Fruit fly (Drosophila melanogaster) whole organism, wandering third instar larva: Measurements from ENCODE around the gene CG14300.

Source experiments
- CG32264 ChIP-seq: fragments of 200-800 bp; sonication (Bioruptor generic); optimal IDR thresholded peaks from 2 replicates; lab custom pipeline; 2016; ENCODE audit warnings: missing biosample characterization, missing genetic modification characterization
- CrebA ChIP-seq: fragments of 200-800 bp; sonication (Bioruptor generic); optimal IDR thresholded peaks from 2 replicates; lab custom pipeline; 2016; ENCODE audit warnings: missing biosample characterization, mild to moderate bottlenecking, missing genetic modification characterization, borderline replicate concordance
- Dif ChIP-seq: fragments of 200-275, 200-300 bp; sonication (Bioruptor generic); optimal IDR thresholded peaks from 2 replicates; lab custom pipeline; 2018; ENCODE audit warnings: missing biosample characterization, missing genetic modification characterization; ENCODE audit not compliant: partially characterized antibody
- GATAd ChIP-seq: sonication (Bioruptor generic); optimal IDR thresholded peaks from 2 replicates; lab custom pipeline; 2016; ENCODE audit warnings: missing biosample characterization, missing genetic modification characterization
- HLH106 ChIP-seq: fragments of 200-800 bp; optimal IDR thresholded peaks from 3 replicates; lab custom pipeline; 2019; ENCODE audit warnings: missing biosample characterization, mild to moderate bottlenecking, missing genetic modification characterization, moderate library complexity
- Hnf4 ChIP-seq: fragments of 200-800 bp; sonication (Bioruptor generic); optimal IDR thresholded peaks from 2 replicates; lab custom pipeline; 2016; ENCODE audit warnings: missing biosample characterization, mild to moderate bottlenecking, missing genetic modification characterization
- Hr78 ChIP-seq: fragments of >200 bp; optimal IDR thresholded peaks from 2 replicates; lab custom pipeline; 2017; ENCODE audit warnings: missing biosample characterization, missing genetic modification characterization
- Hr83 ChIP-seq: fragments of 200-300 bp; sonication (Bioruptor generic); optimal IDR thresholded peaks from 2 replicates; lab custom pipeline; 2016; ENCODE audit warnings: missing biosample characterization, mild to moderate bottlenecking, missing genetic modification characterization, moderate library complexity; ENCODE audit not compliant: poor library complexity, severe bottlenecking
- Mio ChIP-seq: sonication (Bioruptor generic); optimal IDR thresholded peaks from 2 replicates; lab custom pipeline; 2016; ENCODE audit warnings: missing biosample characterization, missing genetic modification characterization
- Myc ChIP-seq: fragments of >200 bp; optimal IDR thresholded peaks from 2 replicates; lab custom pipeline; 2017
- N ChIP-seq: fragments of >200 bp; optimal IDR thresholded peaks from 2 replicates; lab custom pipeline; 2018; ENCODE audit warnings: missing biosample characterization, missing external identifiers, missing genetic modification characterization
- OdsH ChIP-seq: fragments of 200-800 bp; sonication (Bioruptor generic); optimal IDR thresholded peaks from 2 replicates; lab custom pipeline; 2016; ENCODE audit warnings: missing biosample characterization, mild to moderate bottlenecking, missing genetic modification characterization
- Rel ChIP-seq, 2 experiments: fragments of 200-800 bp; sonication (Bioruptor generic) in 1 of 2; optimal IDR thresholded peaks; 2 replicates in 1 of 2; 3 replicates in 1 of 2; lab custom pipeline; 2016 to 2019; ENCODE audit warnings: mild to moderate bottlenecking in 2 of 2, missing biosample characterization in 2 of 2, missing genetic modification characterization in 2 of 2, moderate library complexity in 1 of 2
- Sp1 ChIP-seq: fragments of 200-800 bp; sonication (Bioruptor generic); optimal IDR thresholded peaks from 3 replicates; lab custom pipeline; 2019; ENCODE audit warnings: missing biosample characterization, mild to moderate bottlenecking, missing genetic modification characterization, moderate library complexity
- br ChIP-seq: fragments of 200-800 bp; sonication (Bioruptor generic); optimal IDR thresholded peaks from 2 replicates; lab custom pipeline; 2016; ENCODE audit warnings: missing biosample characterization, missing genetic modification characterization
- dl ChIP-seq, 2 experiments: fragments of 175-275, 200-275 bp in 1 of 2; fragments of 200-275 bp in 1 of 2; sonication (Bioruptor generic); optimal IDR thresholded peaks; lab custom pipeline; 2018; ENCODE audit warnings: mild to moderate bottlenecking in 2 of 2, missing biosample characterization in 2 of 2, missing genetic modification characterization in 2 of 2, moderate library complexity in 2 of 2; ENCODE audit not compliant: partially characterized antibody in 2 of 2, insufficient read depth in 1 of 2
- dmrt93B ChIP-seq: fragments of 200-800 bp; sonication (Bioruptor generic); optimal IDR thresholded peaks from 2 replicates; lab custom pipeline; 2018; ENCODE audit warnings: missing biosample characterization, mild to moderate bottlenecking, missing genetic modification characterization
- dsf ChIP-seq: sonication (Bioruptor generic); optimal IDR thresholded peaks from 2 replicates; lab custom pipeline; 2016; ENCODE audit warnings: missing biosample characterization, missing genetic modification characterization, borderline replicate concordance
- ey ChIP-seq: fragments of 200-800 bp; sonication (Bioruptor generic); optimal IDR thresholded peaks from 2 replicates; lab custom pipeline; 2016; ENCODE audit warnings: missing biosample characterization, missing genetic modification characterization
- foxo ChIP-seq, 2 experiments: fragments of 200-800 bp; sonication (Bioruptor generic); optimal IDR thresholded peaks; 2 replicates in 1 of 2; 3 replicates in 1 of 2; lab custom pipeline; 2016 to 2017; ENCODE audit warnings: missing biosample characterization in 2 of 2, missing genetic modification characterization in 2 of 2
- fru ChIP-seq: fragments of 200-800 bp; sonication (Bioruptor generic); optimal IDR thresholded peaks from 3 replicates; lab custom pipeline; 2016; ENCODE audit warnings: missing biosample characterization, mild to moderate bottlenecking, missing genetic modification characterization
- jim ChIP-seq: fragments of 175-275, 200-325 bp; sonication (Bioruptor generic); optimal IDR thresholded peaks from 2 replicates; lab custom pipeline; 2016; ENCODE audit warnings: missing biosample characterization, mild to moderate bottlenecking, missing genetic modification characterization
- lola ChIP-seq: fragments of >200 bp; optimal IDR thresholded peaks from 2 replicates; lab custom pipeline; 2017; ENCODE audit warnings: missing biosample characterization, missing genetic modification characterization
- pan ChIP-seq: fragments of >200 bp; optimal IDR thresholded peaks from 2 replicates; lab custom pipeline; 2017
- rgr ChIP-seq: fragments of 200-800 bp; sonication (Bioruptor generic); optimal IDR thresholded peaks from 3 replicates; lab custom pipeline; 2016; ENCODE audit warnings: missing biosample characterization, mild to moderate bottlenecking, missing genetic modification characterization
- sage ChIP-seq: fragments of 200-800 bp; sonication (Bioruptor generic); optimal IDR thresholded peaks from 2 replicates; lab custom pipeline; 2016; ENCODE audit warnings: missing biosample characterization, mild to moderate bottlenecking, missing genetic modification characterization
- tai ChIP-seq: sonication (Bioruptor generic); optimal IDR thresholded peaks from 2 replicates; lab custom pipeline; 2016; ENCODE audit warnings: missing biosample characterization, missing genetic modification characterization
- woc ChIP-seq: sonication (Bioruptor generic); optimal IDR thresholded peaks from 2 replicates; lab custom pipeline; 2016; ENCODE audit warnings: missing biosample characterization, mild to moderate bottlenecking, missing genetic modification characterization

Gene CG14300

DNA sequence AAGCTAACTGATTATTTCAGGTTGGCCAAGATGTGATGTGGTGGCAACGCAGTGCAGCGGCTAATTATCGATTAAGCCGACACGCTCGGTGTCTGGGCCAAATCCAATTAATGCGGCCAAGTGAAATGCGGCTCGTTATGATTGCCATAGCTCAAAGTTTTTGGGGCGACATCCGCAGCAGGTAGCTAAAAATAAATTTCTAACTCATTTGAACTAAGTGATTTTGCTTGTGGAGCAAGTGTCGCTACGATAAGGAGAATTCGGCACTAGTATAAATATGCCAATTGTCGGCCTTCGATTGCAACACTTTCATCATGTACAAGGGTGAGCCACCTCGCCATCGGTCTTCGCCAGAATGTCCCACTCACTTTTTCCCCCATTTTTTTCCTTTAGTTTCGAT, 1.4 kb upstream of the CG14300 start, which contains the start of gene CG34282:
CG34282 (plus strand) TSS at position 301 of the 400 bp plus-strand sequence.
- TF ChIP-seq sage (GFP tag; lab: Kevin White, UChicago), result no peak
- TF ChIP-seq Dif (GFP tag; lab: Kevin White, UChicago), result no peak
- TF ChIP-seq Sp1, result no peak
- no peak for TF ChIP-seq Hr83 (GFP tag; lab: Kevin White, UChicago)
- TF ChIP-seq rgr (GFP tag; lab: Kevin White, UChicago), result no peak
- no peak for TF ChIP-seq fru (GFP tag; lab: Kevin White, UChicago)
- TF ChIP-seq dl (GFP tag; optimal IDR thresholded peaks at IDR 0.05; lab: Kevin White, UChicago; ENCODE audit: insufficient read depth in 1 of 2, partially characterized antibody in 2 of 2), result no peak
- TF ChIP-seq GATAd, result no peak
- no peak for TF ChIP-seq Mio (GFP tag; lab: Kevin White, UChicago)
- TF ChIP-seq Hnf4 (GFP tag; lab: Kevin White, UChicago), result no peak
- TF ChIP-seq pan (lab: Kevin White, UChicago), result no peak

DNA sequence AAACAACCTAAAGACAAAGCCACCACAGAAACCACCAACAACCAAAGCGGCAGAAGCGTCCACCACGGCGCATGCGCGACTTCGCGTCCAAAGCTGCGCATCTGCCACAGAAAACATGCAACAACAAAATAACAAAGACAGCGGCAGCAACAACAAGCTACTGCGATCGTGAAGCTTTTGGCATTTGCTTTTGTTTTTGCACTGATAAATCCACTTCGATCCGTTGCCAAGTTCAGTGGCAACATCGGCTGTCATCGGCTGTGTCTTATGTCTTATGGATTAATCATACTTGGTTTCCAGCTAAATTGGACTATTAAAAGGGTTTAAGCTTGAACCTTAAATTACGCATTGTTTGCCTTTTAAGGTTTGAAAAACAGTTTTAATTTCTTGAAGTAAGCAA, 892 bp downstream of the CG14300 start, which contains the start of gene Muc91C:
Muc91C (minus strand) TSS at position 101 of the 400 bp plus-strand sequence.
- TF ChIP-seq OdsH (GFP tag; lab: Kevin White, UChicago) (no peak), br (no peak), lola (GFP tag; lab: Kevin White, UChicago) (no peak), CG32264 (GFP tag; lab: Kevin White, UChicago) (no peak), Sp1 (no peak), HLH106 (tag; lab: Kevin White, UChicago) (no peak), dmrt93B (no peak), Hr78 (GFP tag; lab: Kevin White, UChicago) (no peak), woc (GFP tag; lab: Kevin White, UChicago) (no peak), Mio (GFP tag; lab: Kevin White, UChicago) (no peak), Rel (GFP tag; optimal IDR thresholded peaks at IDR 0.05; lab: Kevin White, UChicago) (no peak), Rel (tag; optimal IDR thresholded peaks at IDR 0.05; lab: Kevin White, UChicago) (no peak), ey (no peak), GATAd (no peak), pan (lab: Kevin White, UChicago) (no peak), tai (no peak), N (GFP tag; lab: Kevin White, UChicago) (no peak), Dif (GFP tag; lab: Kevin White, UChicago) (no peak), CrebA (GFP tag; lab: Kevin White, UChicago) (no peak), Myc (lab: Kevin White, UChicago) (no peak)
- TF ChIP-seq, all 38 proteins: peak for 0

DNA sequence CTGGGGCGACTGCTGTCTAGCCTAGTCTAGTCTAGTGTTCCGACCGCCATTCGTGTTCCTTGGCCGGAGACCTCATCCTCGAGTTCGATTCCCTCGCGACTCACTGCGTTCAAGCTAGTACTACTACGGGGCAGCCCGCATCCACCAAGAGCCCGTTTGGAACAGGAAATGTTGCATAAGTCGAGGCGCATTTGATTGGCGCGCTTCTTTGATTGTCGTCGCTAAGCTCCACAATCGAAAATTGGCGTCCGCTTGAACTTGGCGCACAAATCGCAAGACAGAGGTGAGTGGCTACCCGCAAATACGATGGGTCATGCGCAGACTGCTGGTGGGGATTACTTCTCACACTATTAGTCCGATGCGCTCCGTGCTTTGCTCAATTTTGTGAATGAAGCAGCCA, 12.5 kb downstream of the CG14300 start:
- TF ChIP-seq Hr78 (GFP tag; lab: Kevin White, UChicago) (no peak), sage (GFP tag; lab: Kevin White, UChicago) (no peak), OdsH (GFP tag; lab: Kevin White, UChicago) (no peak), N (GFP tag; lab: Kevin White, UChicago) (no peak), woc (GFP tag; lab: Kevin White, UChicago) (no peak), Myc (lab: Kevin White, UChicago) (no peak), Dif (GFP tag; lab: Kevin White, UChicago) (no peak), CrebA (GFP tag; lab: Kevin White, UChicago) (no peak)

DNA sequence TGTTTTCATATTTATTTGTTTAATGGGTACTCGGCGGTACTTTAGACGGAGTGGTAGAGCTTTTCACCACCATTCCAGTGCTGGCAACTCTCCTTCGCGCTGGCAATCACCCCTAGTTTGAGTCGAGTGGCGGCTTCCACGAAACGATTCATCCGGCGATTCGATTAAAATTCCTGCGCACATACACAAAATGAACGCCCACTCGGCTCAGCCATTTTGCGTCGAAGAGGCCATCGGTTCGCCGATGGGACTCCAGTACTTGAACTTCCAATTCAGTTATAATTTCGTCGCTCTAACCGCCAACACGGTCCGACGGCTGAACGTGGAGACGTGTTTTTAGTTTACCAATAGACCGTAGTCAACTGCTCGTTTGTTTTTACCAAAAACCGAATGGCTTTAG, 13.2 kb downstream of the CG14300 start, which contains the start of the genes CG46318 and ChT:
CG46318 (plus strand) TSS at position 273 of the 400 bp plus-strand sequence.
ChT (plus strand) TSS at position 273 of the 400 bp plus-strand sequence.
- TF ChIP-seq Hr78 (GFP tag; lab: Kevin White, UChicago), result no peak
- TF ChIP-seq Rel (GFP tag; optimal IDR thresholded peaks at IDR 0.05; lab: Kevin White, UChicago), result no peak
- TF ChIP-seq Rel (tag; optimal IDR thresholded peaks at IDR 0.05; lab: Kevin White, UChicago), result no peak
- no peak for TF ChIP-seq dsf (GFP tag; lab: Kevin White, UChicago)
- no peak for TF ChIP-seq sage (GFP tag; lab: Kevin White, UChicago)
- no peak for TF ChIP-seq GATAd
- no peak for TF ChIP-seq dl (GFP tag; optimal IDR thresholded peaks at IDR 0.05; lab: Kevin White, UChicago; ENCODE audit: insufficient read depth in 1 of 2, partially characterized antibody in 2 of 2)
- no peak for TF ChIP-seq Sp1
- TF ChIP-seq foxo (GFP tag; optimal IDR thresholded peaks at IDR 0.05; lab: Kevin White, UChicago), result no peak
- no peak for TF ChIP-seq CrebA (GFP tag; lab: Kevin White, UChicago)
- no peak for TF ChIP-seq jim (GFP tag; lab: Kevin White, UChicago)
- TF ChIP-seq, all 38 proteins: peak for 0

DNA sequence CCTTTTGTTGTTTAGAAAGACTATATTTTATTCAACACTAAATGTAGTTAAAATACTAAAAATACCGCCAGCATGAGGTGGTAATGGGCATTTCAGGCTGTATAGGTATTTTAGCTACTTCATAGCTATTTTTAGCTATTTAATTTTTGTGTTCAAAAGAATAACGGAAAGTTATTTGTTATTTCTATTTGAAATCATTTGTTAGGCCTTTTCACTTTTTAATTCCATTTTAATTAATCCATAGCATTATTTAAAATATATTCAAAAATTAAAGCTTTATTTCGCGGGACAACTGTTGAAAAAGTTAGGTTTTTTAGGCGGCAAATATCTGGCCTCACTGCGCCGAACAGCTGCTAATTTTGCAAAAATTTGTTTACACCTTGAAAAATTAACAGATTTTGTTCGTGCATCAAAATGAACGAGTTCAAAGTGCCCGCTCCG, 16.0 kb downstream of the CG14300 start, which contains the start of the genes dind and CG7706:
dind (minus strand) TSS at position 40 of the 441 bp plus-strand sequence.
CG7706 (plus strand) TSS at position 319 of the 441 bp plus-strand sequence.
- peak; percentile 80 for TF ChIP-seq Myc (lab: Kevin White, UChicago)
- no peak for TF ChIP-seq rgr (GFP tag; lab: Kevin White, UChicago)
